Fruit fly (Drosophila melanogaster): ENCODE results near the gene CG33995.

- TF ChIP-seq usp (GFP tag; optimal IDR thresholded peaks at IDR 0.05) (no peak), CG9705 (GFP tag; optimal IDR thresholded peaks at IDR 0.05) (no peak), fru (GFP tag; optimal IDR thresholded peaks at IDR 0.05) (no peak), Rel (GFP tag; optimal IDR thresholded peaks at IDR 0.05) (no peak), Rel (tag; optimal IDR thresholded peaks at IDR 0.05) (no peak), psq (GFP tag; optimal IDR thresholded peaks at IDR 0.05) (no peak), Vsx2 (GFP tag; optimal IDR thresholded peaks at IDR 0.05; ENCODE audit: partially characterized antibody) (no peak), OdsH (GFP tag; optimal IDR thresholded peaks at IDR 0.05) (no peak), Myc (optimal IDR thresholded peaks at IDR 0.05) (no peak)
Observed at dm6 chr2L:5090352-5090751, 47.3 kb downstream of the CG33995 start.
